Worm (Caenorhabditis elegans) whole organism, late embryonic: ENCODE measurements around the gene sfxn-1.1.

Experiments
- C08G9.2 ChIP-seq: sonication (generic microtip); optimal IDR thresholded peaks from 2 replicates; lab custom pipeline; 2016; ENCODE audit warnings: mild to moderate bottlenecking, missing genetic modification characterization, moderate library complexity, missing compliant biosample characterization
- C38D4.7 ChIP-seq: fragments of 200-800 bp; sonication (Bioruptor generic); optimal IDR thresholded peaks from 2 replicates; lab custom pipeline; 2018; ENCODE audit warnings: mild to moderate bottlenecking, missing genetic modification characterization, moderate library complexity, missing compliant biosample characterization
- K02D7.2 ChIP-seq: sonication (generic microtip); optimal IDR thresholded peaks from 2 replicates; lab custom pipeline; 2017; ENCODE audit warnings: mild to moderate bottlenecking, missing genetic modification characterization, missing compliant biosample characterization
- K09A11.1 ChIP-seq: sonication (generic microtip); optimal IDR thresholded peaks from 2 replicates; lab custom pipeline; 2017; ENCODE audit warnings: antibody characterized with exemption, mild to moderate bottlenecking, missing genetic modification characterization, missing compliant biosample characterization; ENCODE audit not compliant: insufficient read depth
- Y22D7AL.16 ChIP-seq: sonication (generic microtip); optimal IDR thresholded peaks from 2 replicates; lab custom pipeline; 2016; ENCODE audit warnings: missing genetic modification characterization, missing compliant biosample characterization
- ahr-1 ChIP-seq: sonication (generic microtip); optimal IDR thresholded peaks from 2 replicates; lab custom pipeline; 2016; ENCODE audit warnings: missing genetic modification characterization, missing compliant biosample characterization
- ceh-22 ChIP-seq: sonication (generic microtip); optimal IDR thresholded peaks from 2 replicates; lab custom pipeline; 2017; ENCODE audit warnings: missing biosample characterization, missing genetic modification characterization
- ceh-24 ChIP-seq: sonication (generic microtip); optimal IDR thresholded peaks from 2 replicates; lab custom pipeline; 2016; ENCODE audit warnings: mild to moderate bottlenecking, missing genetic modification characterization, missing compliant biosample characterization
- ceh-48 ChIP-seq: sonication (generic microtip); optimal IDR thresholded peaks from 2 replicates; lab custom pipeline; 2016; ENCODE audit warnings: missing genetic modification characterization, inconsistent platforms, missing compliant biosample characterization
- ceh-6 ChIP-seq: fragments of 200-800 bp; sonication (Bioruptor generic); optimal IDR thresholded peaks from 2 replicates; lab custom pipeline; 2018; ENCODE audit warnings: mild to moderate bottlenecking, missing genetic modification characterization, missing compliant biosample characterization
- che-1 ChIP-seq: sonication (generic microtip); optimal IDR thresholded peaks from 2 replicates; lab custom pipeline; 2016; ENCODE audit warnings: mild to moderate bottlenecking, missing genetic modification characterization, missing compliant biosample characterization
- dve-1 ChIP-seq: sonication (generic microtip); optimal IDR thresholded peaks from 2 replicates; lab custom pipeline; 2017; ENCODE audit warnings: antibody characterized with exemption, mild to moderate bottlenecking, missing genetic modification characterization, missing compliant biosample characterization
- ets-4 ChIP-seq: sonication (generic microtip); optimal IDR thresholded peaks from 2 replicates; lab custom pipeline; 2016; ENCODE audit warnings: missing genetic modification characterization, missing compliant biosample characterization
- fax-1 ChIP-seq: sonication (generic microtip); optimal IDR thresholded peaks from 2 replicates; lab custom pipeline; 2016; ENCODE audit warnings: missing genotype, missing genetic modification characterization, missing compliant biosample characterization
- gmeb-2 ChIP-seq: sonication (generic microtip); optimal IDR thresholded peaks from 2 replicates; lab custom pipeline; 2016; ENCODE audit warnings: missing genetic modification characterization, inconsistent platforms, missing compliant biosample characterization
- hlh-15 ChIP-seq: sonication (generic microtip); optimal IDR thresholded peaks from 2 replicates; lab custom pipeline; 2016; ENCODE audit warnings: missing genetic modification characterization, missing compliant biosample characterization
- lim-6 ChIP-seq: sonication (generic microtip); optimal IDR thresholded peaks from 2 replicates; lab custom pipeline; 2016; ENCODE audit warnings: missing genetic modification characterization, missing compliant biosample characterization
- lin-11 ChIP-seq: fragments of 200-800 bp; sonication (Bioruptor generic); optimal IDR thresholded peaks from 2 replicates; lab custom pipeline; 2018; ENCODE audit warnings: mild to moderate bottlenecking, missing genetic modification characterization, missing compliant biosample characterization
- mec-3 ChIP-seq: sonication (generic microtip); optimal IDR thresholded peaks from 2 replicates; lab custom pipeline; 2016; ENCODE audit warnings: borderline replicate concordance, missing genetic modification characterization, missing compliant biosample characterization
- nfya-1 ChIP-seq: sonication (generic microtip); optimal IDR thresholded peaks from 2 replicates; lab custom pipeline; 2017; ENCODE audit warnings: missing genetic modification characterization, mild to moderate bottlenecking, missing compliant biosample characterization, antibody characterized with exemption, moderate library complexity
- nhr-232 ChIP-seq: sonication (generic microtip); optimal IDR thresholded peaks from 2 replicates; lab custom pipeline; 2016; ENCODE audit warnings: missing genetic modification characterization, missing compliant biosample characterization
- npax-4 ChIP-seq: sonication (generic microtip); optimal IDR thresholded peaks from 2 replicates; lab custom pipeline; 2016; ENCODE audit warnings: missing genetic modification characterization, missing compliant biosample characterization
- pat-9 ChIP-seq: fragments of 200-800 bp; sonication (Bioruptor generic); optimal IDR thresholded peaks from 2 replicates; lab custom pipeline; 2018; ENCODE audit warnings: mild to moderate bottlenecking, missing genetic modification characterization, moderate library complexity, missing compliant biosample characterization
- pax-1 ChIP-seq: fragments of 150-350 bp; optimal IDR thresholded peaks from 2 replicates; lab custom pipeline; 2014; ENCODE audit warnings: missing biosample characterization, missing genetic modification characterization
- pha-2 ChIP-seq: sonication (generic microtip); optimal IDR thresholded peaks from 2 replicates; lab custom pipeline; 2017; ENCODE audit warnings: mild to moderate bottlenecking, missing genetic modification characterization, missing compliant biosample characterization
- pros-1 ChIP-seq: fragments of 150-350 bp; optimal IDR thresholded peaks from 2 replicates; lab custom pipeline; 2014; ENCODE audit warnings: missing biosample characterization, missing genetic modification reagents, missing genetic modification characterization
- ref-2 ChIP-seq: sonication (generic microtip); optimal IDR thresholded peaks from 2 replicates; lab custom pipeline; 2016; ENCODE audit warnings: missing genetic modification characterization, missing compliant biosample characterization
- sdc-2 ChIP-seq: sonication (generic microtip); optimal IDR thresholded peaks from 2 replicates; lab custom pipeline; 2016; ENCODE audit warnings: missing genotype, missing genetic modification characterization, missing compliant biosample characterization
- sox-2 ChIP-seq: fragments of 200-800 bp; sonication (Bioruptor generic); IDR thresholded peaks from 2 replicates; pipeline ENCODE4 v1.3.6; 2022; ENCODE audit warnings: missing genetic modification reagents, missing genetic modification characterization, missing compliant biosample characterization
- syd-9 ChIP-seq: sonication (generic microtip); optimal IDR thresholded peaks from 2 replicates; lab custom pipeline; 2016; ENCODE audit warnings: mild to moderate bottlenecking, missing genetic modification characterization, moderate library complexity, missing compliant biosample characterization
- tbx-7 ChIP-seq: sonication (generic microtip); optimal IDR thresholded peaks from 2 replicates; lab custom pipeline; 2016; ENCODE audit warnings: missing genotype, missing genetic modification characterization, missing compliant biosample characterization
- ttx-3 ChIP-seq: sonication (generic microtip); optimal IDR thresholded peaks from 2 replicates; lab custom pipeline; 2016; ENCODE audit warnings: missing genetic modification reagents, missing genetic modification characterization, missing compliant biosample characterization
- unc-42 ChIP-seq: sonication (generic microtip); optimal IDR thresholded peaks from 2 replicates; lab custom pipeline; 2016; ENCODE audit warnings: missing genotype, missing genetic modification characterization, missing compliant biosample characterization
- unc-55 ChIP-seq: sonication (generic microtip); optimal IDR thresholded peaks from 2 replicates; lab custom pipeline; 2017; ENCODE audit warnings: missing biosample characterization, missing genetic modification reagents, missing genetic modification characterization

sfxn-1.1 gene

ce11 chrII:9557437-9558150, 38.9 kb upstream of the sfxn-1.1 start, which contains the start of gene zfp-2:
Gene zfp-2 (plus strand): TSS chrII:9557650.
- no peak for TF ChIP-seq pat-9
- no peak for TF ChIP-seq che-1 (tag; lab: Kevin White, UChicago)
- TF ChIP-seq ahr-1 (tag; lab: Kevin White, UChicago) = no peak
- TF ChIP-seq lin-11 = no peak
- TF ChIP-seq unc-42 (tag; lab: Kevin White, UChicago) = peak; percentile 47
- TF ChIP-seq pha-2 (tag; lab: Kevin White, UChicago) = no peak
- TF ChIP-seq hlh-15 (tag; lab: Kevin White, UChicago) = no peak
- TF ChIP-seq nfya-1 = no peak
- no peak for TF ChIP-seq K09A11.1 (tag; lab: Kevin White, UChicago)

DNA sequence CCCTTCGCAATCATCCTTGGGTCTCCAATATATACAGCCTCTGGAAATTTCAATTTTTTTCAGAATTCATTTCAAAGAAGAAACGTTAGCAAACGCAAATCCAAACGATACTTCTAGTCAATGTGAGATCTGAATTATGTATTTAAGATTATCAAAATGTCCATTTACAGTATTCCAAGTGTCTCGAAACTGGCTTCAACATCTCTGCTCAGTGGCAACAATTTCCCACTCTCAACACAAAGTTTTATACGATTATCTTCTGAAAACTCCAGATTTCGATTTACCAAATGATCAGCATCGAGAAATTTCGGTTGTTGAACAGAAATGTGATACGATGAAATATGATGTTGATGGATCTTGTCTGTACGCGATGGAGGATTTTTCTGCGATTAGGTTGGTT, 37.9 kb upstream of the sfxn-1.1 start:
- TF ChIP-seq tbx-7 (no peak), ref-2 (tag; lab: Kevin White, UChicago) (no peak), K09A11.1 (tag; lab: Kevin White, UChicago) (no peak), pros-1 (no peak), unc-55 (no peak), ets-4 (no peak), syd-9 (tag; lab: Kevin White, UChicago) (no peak), nhr-232 (tag; lab: Kevin White, UChicago) (no peak), sdc-2 (tag; lab: Kevin White, UChicago) (no peak), ttx-3 (tag; lab: Kevin White, UChicago) (no peak), ceh-6 (no peak), dve-1 (tag; lab: Kevin White, UChicago) (no peak), gmeb-2 (tag; lab: Kevin White, UChicago) (no peak), ceh-22 (tag; lab: Kevin White, UChicago) (no peak), ceh-24 (tag; lab: Kevin White, UChicago) (no peak), lim-6 (tag; lab: Kevin White, UChicago) (no peak)
- TF ChIP-seq, all 69 proteins: peak for 0

DNA sequence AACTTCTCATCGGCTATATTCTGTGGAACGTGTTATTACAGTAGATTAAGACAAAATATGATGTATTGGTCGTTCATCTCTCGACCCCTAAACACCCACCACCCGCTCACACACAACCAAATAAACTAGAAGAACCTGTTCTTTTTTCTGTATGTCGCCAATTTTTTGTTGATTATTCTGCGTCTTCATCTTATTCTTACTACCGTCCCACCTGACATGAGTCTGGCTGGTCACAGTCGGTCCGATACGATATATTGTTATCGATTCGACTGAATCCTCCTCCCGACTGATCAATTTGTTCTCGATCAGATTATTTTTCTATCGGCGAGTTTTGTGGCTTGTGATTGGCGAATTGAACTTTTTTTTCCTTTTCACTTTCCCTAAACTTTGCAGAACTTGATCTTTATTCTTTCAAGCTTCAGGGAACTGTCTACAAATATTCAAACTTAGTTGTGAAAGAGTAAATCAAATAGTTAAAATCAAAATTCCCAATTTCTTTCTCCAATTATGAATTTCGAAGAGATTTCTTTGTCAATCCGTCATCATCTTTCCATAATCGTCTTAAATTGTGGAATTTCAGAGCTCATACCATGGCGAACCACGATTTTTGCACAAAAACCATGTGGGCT, 36.4 kb upstream of the sfxn-1.1 start, which contains the start of gene F35H8.2:
F35H8.2 (plus strand) TSS at position 579 of the 629 bp plus-strand sequence.
- no peak for TF ChIP-seq gmeb-2 (tag; lab: Kevin White, UChicago)
- TF ChIP-seq npax-4 (tag; lab: Kevin White, UChicago) = no peak
- TF ChIP-seq sox-2 (GFP tag; lab: Robert Waterston, UW) = no peak
- no peak for TF ChIP-seq mec-3 (tag; lab: Kevin White, UChicago)
- TF ChIP-seq ref-2 (tag; lab: Kevin White, UChicago) = no peak
- TF ChIP-seq fax-1 (tag; lab: Kevin White, UChicago) = no peak
- no peak for TF ChIP-seq C38D4.7 (GFP tag; lab: Kevin White, UChicago)
- TF ChIP-seq ets-4 = no peak
- TF ChIP-seq K02D7.2 (tag; lab: Kevin White, UChicago) = no peak
- TF ChIP-seq ahr-1 (tag; lab: Kevin White, UChicago) = no peak
- TF ChIP-seq pax-1 (tag; lab: Kevin White, UChicago) = no peak
- no peak for TF ChIP-seq ceh-48
- TF ChIP-seq, all 69 proteins: peak for 0

- TF ChIP-seq Y22D7AL.16 (no peak), pha-2 (tag; lab: Kevin White, UChicago) (no peak), C08G9.2 (no peak)
Measured at ce11 chrII:9553179-9553578, 34.5 kb upstream of the sfxn-1.1 start, which contains the start of gene F35H8.1. Gene F35H8.1 (minus strand): TSS chrII:9553279.
